Fruit fly (Drosophila melanogaster): Measurements from ENCODE around the gene CG7968.

The CG7968 gene

dm6 chr2L:13876698-13877097, 27.5 kb downstream of the CG7968 start (continued):
- no peak for TF ChIP-seq hth (optimal IDR thresholded peaks at IDR 0.05)
- peak; percentile 3 for TF ChIP-seq Abd-B (GFP tag; optimal IDR thresholded peaks at IDR 0.05)
- TF ChIP-seq twi (tag; optimal IDR thresholded peaks at IDR 0.05) = peak; percentile 18
- no peak for TF ChIP-seq psq (GFP tag; optimal IDR thresholded peaks at IDR 0.05)
- no peak for TF ChIP-seq Sry-β (GFP tag; optimal IDR thresholded peaks at IDR 0.05)
- TF ChIP-seq CG7271 (tag; optimal IDR thresholded peaks at IDR 0.05) = no peak
- TF ChIP-seq CG7556 (GFP tag; optimal IDR thresholded peaks at IDR 0.05) = peak; percentile 67
- TF ChIP-seq NC2α (GFP tag; optimal IDR thresholded peaks at IDR 0.05) = no peak
- TF ChIP-seq CG7963 (GFP tag; IDR thresholded peaks at IDR 0.05; ENCODE audit: partially characterized antibody) = no peak
- no peak for TF ChIP-seq CG15696 (tag; optimal IDR thresholded peaks at IDR 0.05)
- TF ChIP-seq zf30C (GFP tag; optimal IDR thresholded peaks at IDR 0.05) = peak; percentile 39
- TF ChIP-seq CG2712 (tag; optimal IDR thresholded peaks at IDR 0.05) = peak; percentile 62
- TF ChIP-seq CG17829 (tag; optimal IDR thresholded peaks at IDR 0.05) = peak; percentile 35
- TF ChIP-seq B-H2 (GFP tag; optimal IDR thresholded peaks at IDR 0.05) = no peak
- no peak for TF ChIP-seq rib (GFP tag; IDR thresholded peaks at IDR 0.05)
- TF ChIP-seq grn (GFP tag; optimal IDR thresholded peaks at IDR 0.05) = no peak
- TF ChIP-seq ara (GFP tag; IDR thresholded peaks at IDR 0.05) = no peak
- TF ChIP-seq dimm (GFP tag; IDR thresholded peaks at IDR 0.05) = no peak
- TF ChIP-seq CG8478 (optimal IDR thresholded peaks at IDR 0.05) = no peak
- TF ChIP-seq CG30403 (GFP tag; optimal IDR thresholded peaks at IDR 0.05) = peak; percentile 36
- TF ChIP-seq Sry-δ (GFP tag; optimal IDR thresholded peaks at IDR 0.05) = no peak
- TF ChIP-seq ci (GFP tag; IDR thresholded peaks at IDR 0.05) = no peak; the same call in 2 of the 3 replicates
- no peak for TF ChIP-seq pb (GFP tag; optimal IDR thresholded peaks at IDR 0.05)
- TF ChIP-seq gcm (GFP tag; optimal IDR thresholded peaks at IDR 0.05) = peak; percentile 25
- no peak for TF ChIP-seq sisA (GFP tag; IDR thresholded peaks at IDR 0.05)
- TF ChIP-seq Eip74EF (GFP tag; optimal IDR thresholded peaks at IDR 0.05) = peak in 1 of 2 experiments; percentile 15
- TF ChIP-seq sqz (GFP tag; optimal IDR thresholded peaks at IDR 0.05) = peak; percentile 27
- TF ChIP-seq CG15601 (tag; optimal IDR thresholded peaks at IDR 0.05) = peak; percentile 36
- TF ChIP-seq al (GFP tag; IDR thresholded peaks at IDR 0.05) = no peak
- TF ChIP-seq CG4282 (GFP tag; optimal IDR thresholded peaks at IDR 0.05) = no peak
- no peak for TF ChIP-seq sob (GFP tag; IDR thresholded peaks at IDR 0.05)
- peak; percentile 48 for TF ChIP-seq az2 (GFP tag; optimal IDR thresholded peaks at IDR 0.05)
- TF ChIP-seq CG3407 (GFP tag; optimal IDR thresholded peaks at IDR 0.05) = peak; percentile 24
- no peak for TF ChIP-seq odd (GFP tag; optimal IDR thresholded peaks at IDR 0.05)
- TF ChIP-seq CG1024 (GFP tag; IDR thresholded peaks at IDR 0.05) = no peak
- TF ChIP-seq caup (GFP tag; optimal IDR thresholded peaks at IDR 0.05; ENCODE audit: severe bottlenecking) = no peak
- TF ChIP-seq scrt (GFP tag; optimal IDR thresholded peaks at IDR 0.05) = no peak
- TF ChIP-seq Sox102F (GFP tag; optimal IDR thresholded peaks at IDR 0.05) = peak; percentile 41
- TF ChIP-seq NfI (GFP tag; optimal IDR thresholded peaks at IDR 0.05) = no peak
- TF ChIP-seq crc (GFP tag; optimal IDR thresholded peaks at IDR 0.05) = no peak
- no peak for TF ChIP-seq otp (GFP tag; IDR thresholded peaks at IDR 0.05)
- TF ChIP-seq PHDP (tag; optimal IDR thresholded peaks at IDR 0.05) = peak; percentile 37
- no peak for TF ChIP-seq Lhr (GFP tag; optimal IDR thresholded peaks at IDR 0.05)
- TF ChIP-seq CG9727 (GFP tag; optimal IDR thresholded peaks at IDR 0.05) = peak; percentile 30
- no peak for TF ChIP-seq Hsf (GFP tag; optimal IDR thresholded peaks at IDR 0.05)
- no peak for TF ChIP-seq Atf-2 (GFP tag; optimal IDR thresholded peaks at IDR 0.05)
- no peak for TF ChIP-seq Aef1 (GFP tag; IDR thresholded peaks at IDR 0.05)
- no peak for TF ChIP-seq CG17802 (tag; optimal IDR thresholded peaks at IDR 0.05)
- no peak for TF ChIP-seq CG8765 (GFP tag; IDR thresholded peaks at IDR 0.05)
- TF ChIP-seq CG6854 (GFP tag; optimal IDR thresholded peaks at IDR 0.05) = no peak
- no peak for TF ChIP-seq inv (GFP tag; IDR thresholded peaks at IDR 0.05; ENCODE audit: partially characterized antibody)
- peak; percentile 64 for TF ChIP-seq dmrt11E (tag; optimal IDR thresholded peaks at IDR 0.05)
